Fruit fly (Drosophila melanogaster) whole organism, prepupa: ENCODE results near the gene Pgm1.

Source experiments
- CG11294 ChIP-seq: fragments of 200-800 bp; sonication (Bioruptor generic); IDR thresholded peaks from 2 replicates; pipeline ENCODE4 v1.3.6; 2022; ENCODE audit warnings: missing biosample characterization, missing genetic modification characterization
- CG11902 ChIP-seq: fragments of 200-800 bp; sonication (Bioruptor generic); optimal IDR thresholded peaks from 3 replicates; lab custom pipeline; 2016; ENCODE audit warnings: missing biosample characterization, missing genetic modification characterization
- CG15336 ChIP-seq: fragments of 200-800 bp; sonication (Bioruptor generic); IDR thresholded peaks from 2 replicates; pipeline ENCODE4 v1.3.6; 2022; ENCODE audit warnings: missing biosample characterization, missing genetic modification characterization
- CG1621 ChIP-seq: fragments of 200-800 bp; sonication (Bioruptor generic); optimal IDR thresholded peaks from 3 replicates; lab custom pipeline; 2018; ENCODE audit warnings: missing biosample characterization, mild to moderate bottlenecking, missing genetic modification characterization
- CG16779 ChIP-seq: fragments of 200-800 bp; sonication (Bioruptor generic); optimal IDR thresholded peaks from 3 replicates; lab custom pipeline; 2017; ENCODE audit warnings: missing biosample characterization, mild to moderate bottlenecking, missing genetic modification characterization
- CG32006 ChIP-seq: fragments of 200-800 bp; sonication (Bioruptor generic); optimal IDR thresholded peaks from 3 replicates; lab custom pipeline; 2017; ENCODE audit warnings: missing biosample characterization, mild to moderate bottlenecking, missing genetic modification characterization
- CG3919 ChIP-seq: fragments of 200-800 bp; sonication (Bioruptor generic); optimal IDR thresholded peaks from 3 replicates; lab custom pipeline; 2016; ENCODE audit warnings: missing biosample characterization, missing genetic modification characterization
- CG6163 ChIP-seq: fragments of 200-800 bp; sonication (Bioruptor generic); IDR thresholded peaks from 3 replicates; pipeline ENCODE4 v1.3.6; 2022; ENCODE audit warnings: missing biosample characterization, missing genetic modification characterization
- CG6276 ChIP-seq: fragments of 200-800 bp; sonication (Bioruptor generic); optimal IDR thresholded peaks from 2 replicates; lab custom pipeline; 2017; ENCODE audit warnings: missing biosample characterization, mild to moderate bottlenecking, missing genetic modification characterization
- CG6808 ChIP-seq: fragments of 200-800 bp; sonication (Bioruptor generic); optimal IDR thresholded peaks from 3 replicates; lab custom pipeline; 2017; ENCODE audit warnings: missing biosample characterization, missing genetic modification characterization, mild to moderate bottlenecking, moderate library complexity, missing genetic modification reagents
- CG7368 ChIP-seq: fragments of 200-800 bp; sonication (Bioruptor generic); optimal IDR thresholded peaks from 3 replicates; lab custom pipeline; 2016; ENCODE audit warnings: missing biosample characterization, missing genetic modification characterization
- CG8119 ChIP-seq: fragments of 200-800 bp; sonication (Bioruptor generic); IDR thresholded peaks from 3 replicates; pipeline ENCODE4 v1.3.6; 2022; ENCODE audit warnings: missing biosample characterization, missing genetic modification characterization
- CG9139 ChIP-seq: fragments of 200-800 bp; sonication (Bioruptor generic); optimal IDR thresholded peaks from 3 replicates; lab custom pipeline; 2017; ENCODE audit warnings: missing biosample characterization, mild to moderate bottlenecking, missing genetic modification characterization
- Eip78C ChIP-seq: fragments of 200-800 bp; sonication (Bioruptor generic); peaks from one replicate; lab custom pipeline; 2016; ENCODE audit warnings: missing biosample characterization, missing genetic modification characterization
- Eip93F ChIP-seq: fragments of 200-800 bp; sonication (Bioruptor generic); optimal IDR thresholded peaks from 2 replicates; lab custom pipeline; 2016; ENCODE audit warnings: missing biosample characterization, mild to moderate bottlenecking, missing genetic modification characterization
- Ets96B ChIP-seq: fragments of 200-800 bp; optimal IDR thresholded peaks from 2 replicates; lab custom pipeline; 2019; ENCODE audit warnings: missing biosample characterization, mild to moderate bottlenecking, missing genetic modification characterization, moderate library complexity
- Gug ChIP-seq: fragments of 200-800 bp; sonication (Bioruptor generic); IDR thresholded peaks from 2 replicates; pipeline ENCODE4 v1.3.6; 2022; ENCODE audit warnings: missing biosample characterization, missing genetic modification characterization
- Hr4 ChIP-seq: fragments of 200-800 bp; sonication (Bioruptor generic); optimal IDR thresholded peaks from 3 replicates; lab custom pipeline; 2016; ENCODE audit warnings: missing biosample characterization, missing genetic modification characterization
- Lpt ChIP-seq: fragments of 200-800 bp; sonication (Bioruptor generic); optimal IDR thresholded peaks from 3 replicates; lab custom pipeline; 2016; ENCODE audit warnings: missing biosample characterization, missing genetic modification characterization
- Met ChIP-seq: fragments of 200-800 bp; sonication (Bioruptor generic); optimal IDR thresholded peaks from 3 replicates; lab custom pipeline; 2016; ENCODE audit warnings: missing biosample characterization, missing genetic modification characterization
- OdsH ChIP-seq: fragments of 200-800 bp; sonication (Bioruptor generic); optimal IDR thresholded peaks from 3 replicates; lab custom pipeline; 2016; ENCODE audit warnings: missing biosample characterization, missing genetic modification characterization
- Smox ChIP-seq: fragments of 200-800 bp; sonication (Bioruptor generic); optimal IDR thresholded peaks from 3 replicates; lab custom pipeline; 2016; ENCODE audit warnings: missing biosample characterization, missing genetic modification characterization
- Sox102F ChIP-seq: fragments of 200-800 bp; sonication (Bioruptor generic); optimal IDR thresholded peaks from 2 replicates; lab custom pipeline; 2016; ENCODE audit warnings: missing biosample characterization, mild to moderate bottlenecking, missing genetic modification characterization
- Sox14 ChIP-seq: fragments of 200-800 bp; sonication (Bioruptor generic); optimal IDR thresholded peaks from 3 replicates; lab custom pipeline; 2016; ENCODE audit warnings: missing biosample characterization, missing genetic modification characterization
- achi ChIP-seq: fragments of 200-800 bp; sonication (Bioruptor generic); optimal IDR thresholded peaks from 3 replicates; lab custom pipeline; 2016; ENCODE audit warnings: missing biosample characterization, missing genetic modification characterization
- acj6 ChIP-seq: fragments of 200-800 bp; sonication (Bioruptor generic); optimal IDR thresholded peaks from 3 replicates; lab custom pipeline; 2016; ENCODE audit warnings: missing biosample characterization, missing genetic modification characterization
- dsx ChIP-seq: fragments of 200-800 bp; optimal IDR thresholded peaks from 3 replicates; lab custom pipeline; 2019; ENCODE audit warnings: missing biosample characterization, mild to moderate bottlenecking, missing genetic modification characterization, moderate library complexity; ENCODE audit not compliant: poor library complexity, severe bottlenecking
- eg ChIP-seq: fragments of 200-800 bp; sonication (Bioruptor generic); IDR thresholded peaks from 3 replicates; pipeline ENCODE4 v1.3.6; 2022; ENCODE audit warnings: missing biosample characterization, missing genetic modification characterization
- esn ChIP-seq: fragments of 200-800 bp; sonication (Bioruptor generic); optimal IDR thresholded peaks from 2 replicates; lab custom pipeline; 2016; ENCODE audit warnings: missing biosample characterization, mild to moderate bottlenecking, missing genetic modification characterization, moderate library complexity
- fd59A ChIP-seq: fragments of 200-800 bp; sonication (Bioruptor generic); optimal IDR thresholded peaks from 2 replicates; lab custom pipeline; 2017; ENCODE audit warnings: missing biosample characterization, mild to moderate bottlenecking, missing genetic modification characterization, missing genetic modification reagents
- fkh ChIP-seq: fragments of 200-800 bp; sonication (Bioruptor generic); optimal IDR thresholded peaks from 3 replicates; lab custom pipeline; 2017; ENCODE audit warnings: missing biosample characterization, mild to moderate bottlenecking, missing genetic modification characterization, moderate library complexity
- spab ChIP-seq: fragments of 200-800 bp; sonication (Bioruptor generic); optimal IDR thresholded peaks from 2 replicates; lab custom pipeline; 2017; ENCODE audit warnings: missing biosample characterization, mild to moderate bottlenecking, missing genetic modification characterization, missing genetic modification reagents
- ss ChIP-seq, 2 experiments: fragments of 200-800 bp; sonication (Bioruptor generic); optimal IDR thresholded peaks; 2 replicates in 1 of 2; 3 replicates in 1 of 2; lab custom pipeline; 2017 to 2018; ENCODE audit warnings: mild to moderate bottlenecking in 2 of 2, missing biosample characterization in 2 of 2, missing genetic modification characterization in 2 of 2, moderate library complexity in 1 of 2
- svp ChIP-seq: fragments of 200-800 bp; sonication (Bioruptor generic); peaks from one replicate; lab custom pipeline; 2016; ENCODE audit warnings: missing biosample characterization, missing genetic modification characterization
- topi ChIP-seq: fragments of 200-800 bp; sonication (Bioruptor generic); optimal IDR thresholded peaks from 3 replicates; lab custom pipeline; 2016; ENCODE audit warnings: missing biosample characterization, missing genetic modification characterization
- vri ChIP-seq: fragments of 200-800 bp; sonication (Bioruptor generic); optimal IDR thresholded peaks from 3 replicates; lab custom pipeline; 2016; ENCODE audit warnings: missing biosample characterization, mild to moderate bottlenecking, missing genetic modification characterization

Gene Pgm1

dm6 chr3L:16153089-16153488, 24.8 kb upstream of the Pgm1 start:
- peak; percentile 44; the same call in 1 of the 2 replicates for TF ChIP-seq CG15336
- peak; percentile 53 for TF ChIP-seq CG6808 (GFP tag; lab: Kevin White, UChicago)
- TF ChIP-seq CG11902 (GFP tag; lab: Kevin White, UChicago) = no peak
- peak; percentile 45 for TF ChIP-seq svp (GFP tag; lab: Kevin White, UChicago)
- peak; percentile 59 for TF ChIP-seq CG6276 (GFP tag; lab: Kevin White, UChicago)
- TF ChIP-seq Eip78C = peak; percentile 64
- TF ChIP-seq CG8119 (GFP tag; lab: Robert Waterston, UW) = peak; percentile 59
- no peak for TF ChIP-seq fkh (GFP tag; lab: Kevin White, UChicago)
- peak; percentile 19 for TF ChIP-seq CG16779 (tag; lab: Kevin White, UChicago)
- TF ChIP-seq CG3919 = peak; percentile 29
- no peak for TF ChIP-seq Eip93F (GFP tag; lab: Kevin White, UChicago)
- peak; percentile 15 to 53 for TF ChIP-seq ss (GFP tag; optimal IDR thresholded peaks at IDR 0.05; lab: Kevin White, UChicago)
- peak; percentile 13 for TF ChIP-seq OdsH (GFP tag; lab: Kevin White, UChicago)
- TF ChIP-seq spab (GFP tag; lab: Kevin White, UChicago) = peak; percentile 17
- TF ChIP-seq achi (GFP tag; lab: Kevin White, UChicago) = no peak
- peak; percentile 30 for TF ChIP-seq CG9139 (GFP tag; lab: Kevin White, UChicago)
- no peak for TF ChIP-seq acj6 (GFP tag; lab: Kevin White, UChicago)
- TF ChIP-seq Lpt = peak; percentile 37
- TF ChIP-seq dsx (GFP tag; lab: Kevin White, UChicago) = peak; percentile 34
- no peak for TF ChIP-seq CG7368 (GFP tag; lab: Kevin White, UChicago)
- TF ChIP-seq Ets96B (tag; lab: Kevin White, UChicago) = no peak
- TF ChIP-seq CG6163 = peak; percentile 79; the same call in 2 of the 3 replicates
- TF ChIP-seq vri (GFP tag; lab: Kevin White, UChicago) = no peak
- TF ChIP-seq Gug (GFP tag; lab: Robert Waterston, UW) = peak; percentile 41
- TF ChIP-seq eg (GFP tag; lab: Robert Waterston, UW) = peak; percentile 70; the same call in 2 of the 3 replicates
- TF ChIP-seq, all 60 proteins: peak for 17

dm6 chr3L:16151742-16152141, 23.4 kb upstream of the Pgm1 start:
- TF ChIP-seq CG6276 (GFP tag; lab: Kevin White, UChicago) = no peak
- 0 out of 2 replicates have a peak, but pooled peaks have one; percentile 21 for TF ChIP-seq CG15336
- TF ChIP-seq CG32006 (GFP tag; lab: Kevin White, UChicago) = peak; percentile 19
- TF ChIP-seq, all 60 proteins: peak for 2

DNA sequence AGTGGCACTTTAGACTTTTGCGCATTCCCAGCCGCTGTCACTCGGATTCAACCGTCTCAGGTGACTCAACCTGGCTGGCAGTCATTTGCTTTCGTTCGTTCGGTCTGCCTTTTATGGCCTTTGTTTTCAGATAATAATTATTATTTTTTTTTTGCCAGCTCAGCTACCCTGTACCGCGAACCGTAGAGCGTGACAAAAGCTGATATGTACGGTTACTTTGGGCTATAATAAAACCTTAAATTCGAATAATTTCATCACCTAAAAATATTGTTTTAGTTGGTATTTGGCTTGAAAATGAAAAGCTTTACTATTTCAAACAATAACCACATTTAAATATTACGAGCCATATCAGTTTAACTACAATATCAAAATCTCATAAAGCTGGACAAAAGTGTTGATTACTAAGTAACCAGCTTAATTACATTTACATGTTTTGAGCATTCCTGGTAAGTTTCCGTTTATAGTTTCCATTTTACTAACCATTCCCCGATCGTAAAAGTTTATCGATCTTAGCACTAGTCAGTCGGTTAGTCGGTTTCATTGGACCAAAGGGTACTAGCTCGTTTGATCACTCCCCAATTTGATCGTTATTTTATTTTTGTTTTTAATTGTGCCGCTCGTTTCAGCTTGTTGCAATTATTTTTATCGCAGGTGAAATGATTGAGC, 22.7 kb upstream of the Pgm1 start:
- TF ChIP-seq Eip93F (GFP tag; lab: Kevin White, UChicago) = peak; percentile 20
- peak; percentile 6 for TF ChIP-seq vri (GFP tag; lab: Kevin White, UChicago)
- TF ChIP-seq Eip78C = peak; percentile 72
- peak; percentile 71 for TF ChIP-seq svp (GFP tag; lab: Kevin White, UChicago)
- peak; percentile 21 for TF ChIP-seq Met (GFP tag; lab: Kevin White, UChicago)
- TF ChIP-seq Sox14 (GFP tag; lab: Kevin White, UChicago) = peak; percentile 43
- TF ChIP-seq esn (GFP tag; lab: Kevin White, UChicago) = peak; percentile 18
- no peak for TF ChIP-seq achi (GFP tag; lab: Kevin White, UChicago)
- no peak for TF ChIP-seq Hr4 (GFP tag; lab: Kevin White, UChicago)
- peak; percentile 15 for TF ChIP-seq Sox102F
- TF ChIP-seq CG11902 (GFP tag; lab: Kevin White, UChicago) = no peak
- TF ChIP-seq topi (GFP tag; lab: Kevin White, UChicago) = peak; percentile 8
- TF ChIP-seq acj6 (GFP tag; lab: Kevin White, UChicago) = no peak

- peak; percentile 15 for TF ChIP-seq Eip78C
- no peak for TF ChIP-seq topi (GFP tag; lab: Kevin White, UChicago)
- TF ChIP-seq vri (GFP tag; lab: Kevin White, UChicago) = peak; percentile 57
- no peak for TF ChIP-seq fd59A
- TF ChIP-seq CG6163 = 0 out of 3 replicates have a peak, but pooled peaks have one; percentile 33
- TF ChIP-seq CG11294 = 0 out of 2 replicates have a peak, but pooled peaks have one; percentile 5
- no peak for TF ChIP-seq Smox (GFP tag; lab: Kevin White, UChicago)
- no peak for TF ChIP-seq CG6808 (GFP tag; lab: Kevin White, UChicago)
- TF ChIP-seq fkh (GFP tag; lab: Kevin White, UChicago) = peak; percentile 59
- no peak for TF ChIP-seq CG1621 (tag; lab: Kevin White, UChicago)
- TF ChIP-seq, all 60 proteins: peak for 5
Observed at dm6 chr3L:16150161-16150538, 21.8 kb upstream of the Pgm1 start.
